Fruit fly (Drosophila melanogaster): Measurements from ENCODE around the gene MagR.

Gene MagR

DNA sequence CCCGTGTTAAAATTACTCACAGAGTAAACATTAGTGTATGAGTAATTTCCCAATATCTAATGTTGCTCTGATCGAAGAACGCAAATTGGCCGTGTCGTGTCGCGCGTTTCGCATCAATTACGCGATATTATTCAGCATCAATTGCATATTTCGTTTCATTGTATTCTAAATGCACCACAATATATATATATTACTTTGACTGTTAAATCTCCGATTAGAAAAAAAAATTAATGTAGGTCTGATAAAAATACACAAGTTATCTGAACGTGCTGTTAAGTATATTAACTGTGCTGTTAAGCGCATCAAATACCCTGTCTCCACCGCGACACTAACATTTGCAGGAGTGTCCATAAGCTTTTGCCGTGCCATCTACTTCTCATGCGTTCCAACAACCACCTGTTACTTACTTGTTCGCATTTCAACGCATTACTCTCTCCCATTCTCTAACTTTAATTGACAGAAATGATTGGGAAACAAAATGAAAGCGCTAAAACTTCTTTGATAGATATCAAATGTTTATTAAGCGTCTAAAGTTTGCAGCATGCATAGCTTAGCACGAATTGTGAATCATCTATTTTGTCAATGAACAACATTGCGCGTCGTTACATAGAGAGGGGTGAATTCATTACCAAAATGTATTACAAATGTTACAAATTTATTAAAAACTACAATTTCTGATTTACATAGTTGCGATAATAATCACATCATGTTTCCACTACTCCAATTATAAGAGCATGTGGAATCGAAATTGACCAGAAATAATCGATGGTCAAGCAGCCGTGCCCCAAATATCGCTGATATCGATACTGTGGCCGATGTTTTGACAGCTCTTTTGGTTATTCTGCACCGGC is 26.6 kb downstream of the MagR start, which contains the start of the genes Graf and mRpL3 (continued):
- TF ChIP-seq pita (GFP tag; optimal IDR thresholded peaks at IDR 0.05) (no peak), CG12104 (GFP tag; optimal IDR thresholded peaks at IDR 0.05) (no peak), CG4617 (GFP tag; optimal IDR thresholded peaks at IDR 0.05; ENCODE audit: borderline replicate concordance) (no peak), CG12391 (tag; optimal IDR thresholded peaks at IDR 0.05) (no peak), D19B (GFP tag; optimal IDR thresholded peaks at IDR 0.05) (no peak), CG12155 (GFP tag; optimal IDR thresholded peaks at IDR 0.05) (no peak), CG18011 (GFP tag; optimal IDR thresholded peaks at IDR 0.05) (no peak), Med (GFP tag) (peak; percentile 48), CG3995 (GFP tag; optimal IDR thresholded peaks at IDR 0.05) (peak; percentile 73), Fer3 (tag; optimal IDR thresholded peaks at IDR 0.05) (no peak), Meics (GFP tag; optimal IDR thresholded peaks at IDR 0.05) (no peak), esg (GFP tag; conservative IDR thresholded peaks at IDR 0.05) (no peak), ssp (GFP tag; IDR thresholded peaks at IDR 0.05) (peak; percentile 84), CG12299 (tag; optimal IDR thresholded peaks at IDR 0.05) (no peak), CG8089 (GFP tag; optimal IDR thresholded peaks at IDR 0.05) (no peak), CG8281 (tag; optimal IDR thresholded peaks at IDR 0.05) (no peak), twi (tag; optimal IDR thresholded peaks at IDR 0.05) (no peak), pnt (GFP tag; optimal IDR thresholded peaks at IDR 0.05) (no peak), ken (GFP tag; IDR thresholded peaks at IDR 0.05) (no peak), sens (GFP tag) (peak; percentile 58), HLH3B (GFP tag; IDR thresholded peaks at IDR 0.05) (no peak), pb (GFP tag; optimal IDR thresholded peaks at IDR 0.05) (no peak), CG13624 (GFP tag; optimal IDR thresholded peaks at IDR 0.05) (no peak), sqz (GFP tag; optimal IDR thresholded peaks at IDR 0.05) (peak; percentile 52), CG15269 (tag; optimal IDR thresholded peaks at IDR 0.05) (no peak), CG31224 (GFP tag; IDR thresholded peaks at IDR 0.05) (no peak), CG12942 (GFP tag; optimal IDR thresholded peaks at IDR 0.05) (no peak), HLHmδ (GFP tag; optimal IDR thresholded peaks at IDR 0.05) (no peak), GATAe (GFP tag; conservative IDR thresholded peaks at IDR 0.05) (no peak), ind (GFP tag; optimal IDR thresholded peaks at IDR 0.05) (no peak), Lim3 (GFP tag; IDR thresholded peaks at IDR 0.05) (no peak), dati (GFP tag; IDR thresholded peaks at IDR 0.05) (no peak), jing (GFP tag; optimal IDR thresholded peaks at IDR 0.05) (no peak), disco-r (GFP tag; optimal IDR thresholded peaks at IDR 0.05) (no peak), nom (GFP tag; optimal IDR thresholded peaks at IDR 0.05) (no peak), her (GFP tag; optimal IDR thresholded peaks at IDR 0.05) (no peak), CG10366 (GFP tag; IDR thresholded peaks at IDR 0.05) (no peak), Scr (GFP tag; IDR thresholded peaks at IDR 0.05; ENCODE audit: partially characterized antibody) (peak; percentile 86), CrebB (tag; optimal IDR thresholded peaks at IDR 0.05) (no peak), dmrt11E (tag; optimal IDR thresholded peaks at IDR 0.05) (no peak), CG15073 (GFP tag; optimal IDR thresholded peaks at IDR 0.05) (no peak), CG8924 (tag; optimal IDR thresholded peaks at IDR 0.05) (peak; percentile 30), dysf (GFP tag; IDR thresholded peaks at IDR 0.05) (no peak), vfl (GFP tag; optimal IDR thresholded peaks at IDR 0.05) (no peak), nerfin-2 (GFP tag; IDR thresholded peaks at IDR 0.05; ENCODE audit: partially characterized antibody) (peak; percentile 92), CG7556 (GFP tag; optimal IDR thresholded peaks at IDR 0.05) (no peak), Abd-B (GFP tag; optimal IDR thresholded peaks at IDR 0.05) (no peak), CG9817 (tag; optimal IDR thresholded peaks at IDR 0.05) (no peak), Hey (tag; optimal IDR thresholded peaks at IDR 0.05) (no peak)

Data from whole organism, embryonic.